Worm (Caenorhabditis elegans) whole organism, L4 larva: Measurements from ENCODE around the gene catp-8.

Experiments
- R02D3.7 ChIP-seq: fragments of 150-350 bp; sonication (generic microtip); optimal IDR thresholded peaks from 3 replicates; lab custom pipeline; 2014; ENCODE audit warnings: missing biosample characterization, missing genetic modification characterization
- T20F7.1 ChIP-seq: fragments of 200-800 bp; sonication (Bioruptor generic); optimal IDR thresholded peaks from 2 replicates; lab custom pipeline; 2018; ENCODE audit warnings: mild to moderate bottlenecking, missing genetic modification characterization, missing compliant biosample characterization
- Y105C5A.15 ChIP-seq: fragments of 200-800 bp; sonication (Bioruptor generic); IDR thresholded peaks from 2 replicates; pipeline ENCODE4 v1.3.6; 2022; ENCODE audit warnings: missing genetic modification characterization, missing compliant biosample characterization
- Y5F2A.4 ChIP-seq: fragments of 200-800 bp; sonication (Bioruptor generic); optimal IDR thresholded peaks from 2 replicates; lab custom pipeline; 2018; ENCODE audit warnings: mild to moderate bottlenecking, missing genetic modification characterization, missing compliant biosample characterization
- ZK546.5 ChIP-seq, 2 experiments: sonication (generic microtip); optimal IDR thresholded peaks; 2 replicates each; lab custom pipeline; 2017; ENCODE audit warnings: missing biosample characterization in 2 of 2, missing genetic modification characterization in 2 of 2
- ceh-20 ChIP-seq: fragments of 200-800 bp; sonication (Bioruptor generic); IDR thresholded peaks from 2 replicates; pipeline ENCODE4 v1.3.6; 2022; ENCODE audit warnings: missing genetic modification reagents, missing genetic modification characterization, missing compliant biosample characterization
- ceh-44 ChIP-seq: fragments of 200-800 bp; sonication (Bioruptor generic); IDR thresholded peaks from 2 replicates; pipeline ENCODE4 v1.3.6; 2022; ENCODE audit warnings: missing genetic modification reagents, missing genetic modification characterization, missing compliant biosample characterization
- ceh-62 ChIP-seq: sonication (generic microtip); optimal IDR thresholded peaks from 2 replicates; lab custom pipeline; 2017; ENCODE audit warnings: missing biosample characterization, missing genetic modification characterization
- ceh-82 ChIP-seq: sonication (generic microtip); optimal IDR thresholded peaks from 2 replicates; lab custom pipeline; 2017; ENCODE audit warnings: missing biosample characterization, missing genetic modification characterization
- ces-1 ChIP-seq: fragments of 150-350 bp; sonication (generic microtip); optimal IDR thresholded peaks from 4 replicates; lab custom pipeline; 2014; ENCODE audit warnings: missing biosample characterization, missing genetic modification reagents, missing genetic modification characterization
- daf-16 ChIP-seq, 3 experiments: sonication (generic microtip); optimal IDR thresholded peaks; 2 replicates each; lab custom pipeline; 2016 to 2017; ENCODE audit warnings: missing genetic modification characterization in 3 of 3, missing genetic modification reagents in 3 of 3, mild to moderate bottlenecking in 2 of 3, missing compliant biosample characterization in 2 of 3, missing biosample characterization in 1 of 3, moderate library complexity in 1 of 3
- daf-19 ChIP-seq: fragments of 200-800 bp; sonication (Bioruptor generic); conservative IDR thresholded peaks from 2 replicates; pipeline ENCODE4 v1.3.6; 2022; ENCODE audit warnings: missing genetic modification characterization, missing compliant biosample characterization
- daf-8 ChIP-seq: fragments of 200-800 bp; sonication (Bioruptor generic); IDR thresholded peaks from 2 replicates; pipeline ENCODE4 v1.3.6; 2022; ENCODE audit warnings: missing genetic modification characterization, missing compliant biosample characterization
- dmd-6 ChIP-seq: fragments of 200-800 bp; sonication (Bioruptor generic); IDR thresholded peaks from 2 replicates; pipeline ENCODE4 v1.3.6; 2022; ENCODE audit warnings: missing genetic modification reagents, missing genetic modification characterization, missing compliant biosample characterization
- dve-1 ChIP-seq: sonication (generic microtip); optimal IDR thresholded peaks from 2 replicates; lab custom pipeline; 2017; ENCODE audit warnings: antibody characterized with exemption, mild to moderate bottlenecking, missing genetic modification characterization, missing compliant biosample characterization; ENCODE audit not compliant: insufficient read depth
- egl-27 ChIP-seq: sonication (generic microtip); optimal IDR thresholded peaks from 3 replicates; lab custom pipeline; 2017; ENCODE audit warnings: missing biosample characterization, missing genetic modification reagents, missing genetic modification characterization
- fos-1 ChIP-seq: fragments of 150-350 bp; optimal IDR thresholded peaks from 2 replicates; lab custom pipeline; 2014; ENCODE audit warnings: missing biosample characterization, missing genetic modification characterization
- gei-8 ChIP-seq: fragments of 200-800 bp; sonication (Bioruptor generic); optimal IDR thresholded peaks from 2 replicates; lab custom pipeline; 2018; ENCODE audit warnings: mild to moderate bottlenecking, missing genetic modification characterization, missing compliant biosample characterization
- hif-1 ChIP-seq, 2 experiments: sonication (generic microtip); optimal IDR thresholded peaks; 2 replicates each; lab custom pipeline; 2016 to 2017; ENCODE audit warnings: missing compliant biosample characterization in 2 of 2, missing genetic modification characterization in 2 of 2, missing genetic modification reagents in 2 of 2, missing genotype in 2 of 2, mild to moderate bottlenecking in 1 of 2
- hlh-30 ChIP-seq: sonication (generic microtip); optimal IDR thresholded peaks from 2 replicates; lab custom pipeline; 2017; ENCODE audit warnings: antibody characterized with exemption, mild to moderate bottlenecking, missing genetic modification characterization, missing compliant biosample characterization; ENCODE audit not compliant: insufficient read depth
- jun-1 ChIP-seq: fragments of 150-350 bp; optimal IDR thresholded peaks from 2 replicates; lab custom pipeline; 2014; ENCODE audit warnings: missing biosample characterization, missing genetic modification reagents, missing genetic modification characterization
- lin-13 ChIP-seq: fragments of 150-350 bp; optimal IDR thresholded peaks from 2 replicates; lab custom pipeline; 2014; ENCODE audit warnings: missing biosample characterization, missing genetic modification reagents, missing genetic modification characterization
- lin-15B ChIP-seq: fragments of 150-350 bp; sonication (generic microtip); optimal IDR thresholded peaks from 3 replicates; lab custom pipeline; 2014; ENCODE audit warnings: missing biosample characterization, missing genetic modification characterization
- lin-29 ChIP-seq: fragments of 200-800 bp; sonication (Bioruptor generic); IDR thresholded peaks from 2 replicates; pipeline ENCODE4 v1.3.6; 2022; ENCODE audit warnings: missing genetic modification reagents, missing genetic modification characterization, missing compliant biosample characterization
- lin-39 ChIP-seq: fragments of 150-350 bp; optimal IDR thresholded peaks from 2 replicates; lab custom pipeline; 2014; ENCODE audit warnings: missing biosample characterization, missing genetic modification reagents, missing genetic modification characterization
- lir-3 ChIP-seq: sonication (generic microtip); optimal IDR thresholded peaks from 2 replicates; lab custom pipeline; 2016; ENCODE audit warnings: mild to moderate bottlenecking, missing genetic modification characterization, missing compliant biosample characterization
- madf-5 ChIP-seq, 2 experiments: fragments of 200-800 bp; sonication (Bioruptor generic); IDR thresholded peaks; 2 replicates each; pipeline ENCODE4 v1.3.6; 2022; ENCODE audit warnings: missing compliant biosample characterization in 2 of 2, missing genetic modification characterization in 2 of 2
- madf-9 ChIP-seq: fragments of 200-800 bp; sonication (Bioruptor generic); conservative IDR thresholded peaks from 2 replicates; pipeline ENCODE4 v1.3.6; 2022; ENCODE audit warnings: missing genetic modification reagents, missing genetic modification characterization, missing compliant biosample characterization
- mxl-3 ChIP-seq: fragments of 200-800 bp; sonication (Bioruptor generic); optimal IDR thresholded peaks from 2 replicates; lab custom pipeline; 2018; ENCODE audit warnings: mild to moderate bottlenecking, missing genetic modification characterization, missing compliant biosample characterization
- nhr-102 ChIP-seq: sonication (generic microtip); optimal IDR thresholded peaks from 2 replicates; lab custom pipeline; 2016; ENCODE audit warnings: mild to moderate bottlenecking, missing genetic modification characterization, moderate library complexity, missing compliant biosample characterization
- nhr-41 ChIP-seq: fragments of 200-800 bp; sonication (Bioruptor generic); IDR thresholded peaks from 2 replicates; pipeline ENCODE4 v1.3.6; 2022; ENCODE audit warnings: missing genetic modification reagents, missing genetic modification characterization, missing compliant biosample characterization
- pqm-1 ChIP-seq: sonication (generic microtip); optimal IDR thresholded peaks from 2 replicates; lab custom pipeline; 2017; ENCODE audit warnings: missing biosample characterization, missing genetic modification characterization
- sdz-12 ChIP-seq: fragments of 200-800 bp; sonication (Bioruptor generic); optimal IDR thresholded peaks from 2 replicates; lab custom pipeline; 2018; ENCODE audit warnings: mild to moderate bottlenecking, missing genetic modification characterization, missing compliant biosample characterization
- spr-3 ChIP-seq: fragments of 200-800 bp; sonication (Bioruptor generic); optimal IDR thresholded peaks from 2 replicates; lab custom pipeline; 2018; ENCODE audit warnings: mild to moderate bottlenecking, missing genetic modification characterization, missing compliant biosample characterization
- tag-97 ChIP-seq: fragments of 200-800 bp; sonication (Bioruptor generic); IDR thresholded peaks from 2 replicates; pipeline ENCODE4 v1.3.6; 2022; ENCODE audit warnings: missing genetic modification characterization, missing compliant biosample characterization
- unc-62 ChIP-seq, 3 experiments: fragments of 150-350 bp in 1 of 3; sonication (generic microtip); optimal IDR thresholded peaks in 2 of 3; peaks in 1 of 3; 1 replicate in 1 of 3; 2 replicates in 2 of 3; lab custom pipeline; 2014 to 2017; ENCODE audit warnings: missing biosample characterization in 3 of 3, missing genetic modification characterization in 3 of 3, missing genetic modification reagents in 3 of 3, missing genotype in 1 of 3
- vab-7 ChIP-seq: fragments of 200-800 bp; sonication (Bioruptor generic); IDR thresholded peaks from 2 replicates; pipeline ENCODE4 v1.3.6; 2022; ENCODE audit warnings: missing genetic modification reagents, missing genetic modification characterization, missing compliant biosample characterization
- zag-1 ChIP-seq: fragments of 150-350 bp; optimal IDR thresholded peaks from 2 replicates; lab custom pipeline; 2014; ENCODE audit warnings: missing biosample characterization, missing genetic modification characterization
- zfp-2 ChIP-seq: sonication (generic microtip); optimal IDR thresholded peaks from 2 replicates; lab custom pipeline; 2016; ENCODE audit warnings: mild to moderate bottlenecking, missing genetic modification characterization, missing compliant biosample characterization
- zip-11 ChIP-seq: fragments of 200-800 bp; sonication (Bioruptor generic); IDR thresholded peaks from 2 replicates; pipeline ENCODE4 v1.3.6; 2022; ENCODE audit warnings: missing genetic modification characterization, missing compliant biosample characterization
- ztf-7 ChIP-seq: fragments of 150-350 bp; optimal IDR thresholded peaks from 2 replicates; lab custom pipeline; 2014; ENCODE audit warnings: missing biosample characterization, missing genetic modification characterization

catp-8 gene

DNA sequence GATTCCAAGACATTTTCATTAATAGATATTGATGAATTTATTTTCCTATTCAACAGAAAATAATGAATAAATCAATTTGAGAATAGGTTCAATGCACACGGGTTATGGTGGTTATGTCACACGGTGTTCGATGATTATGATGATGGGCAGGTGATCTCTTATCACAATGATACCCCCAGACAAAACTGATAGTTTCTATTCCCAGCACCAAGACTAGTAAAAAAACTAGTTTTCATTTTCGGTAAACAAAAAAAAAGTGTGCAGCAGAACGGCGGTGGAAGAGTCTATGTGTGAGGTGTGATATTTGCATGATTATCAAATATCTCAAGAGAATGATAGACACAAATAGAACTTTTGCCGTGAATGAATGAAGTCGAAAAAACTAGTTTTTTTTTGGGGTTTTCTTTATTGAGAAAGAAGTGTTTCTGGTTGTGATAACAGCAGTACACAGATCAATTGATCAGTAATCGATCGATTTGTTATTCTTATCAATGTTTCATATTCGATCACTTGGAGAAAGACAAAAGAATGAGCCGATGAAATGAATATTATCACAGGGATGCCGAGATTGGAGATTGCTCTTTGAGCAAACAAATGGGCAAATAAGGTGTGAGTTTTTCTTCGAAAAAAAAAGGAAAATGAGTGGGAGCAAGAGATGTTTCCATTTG is 9.0 kb upstream of the catp-8 start (continued):
- no peak for TF ChIP-seq daf-19 (GFP tag; lab: Robert Waterston, UW)
- TF ChIP-seq zip-11, result no peak
- TF ChIP-seq zfp-2 (tag; lab: Kevin White, UChicago), result no peak
- TF ChIP-seq ceh-20, result no peak
- no peak for TF ChIP-seq lin-39 (tag; lab: Kevin White, UChicago)
- no peak for TF ChIP-seq R02D3.7 (tag; lab: Kevin White, UChicago)
- TF ChIP-seq nhr-102, result no peak
- no peak for TF ChIP-seq madf-9 (GFP tag; lab: Robert Waterston, UW)
- TF ChIP-seq hif-1 (tag; optimal IDR thresholded peaks at IDR 0.05; lab: Kevin White, UChicago), result no peak
- TF ChIP-seq dmd-6 (GFP tag; lab: Robert Waterston, UW), result peak; percentile 55
- TF ChIP-seq ceh-62 (tag; lab: Kevin White, UChicago), result no peak
- TF ChIP-seq madf-5 (GFP tag; IDR thresholded peaks at IDR 0.05; lab: Robert Waterston, UW), result no peak
- TF ChIP-seq T20F7.1 (GFP tag; lab: Kevin White, UChicago), result no peak
- TF ChIP-seq ztf-7 (tag; lab: Kevin White, UChicago), result no peak
- no peak for TF ChIP-seq daf-8 (GFP tag; lab: Robert Waterston, UW)
- TF ChIP-seq tag-97 (GFP tag; lab: Robert Waterston, UW), result no peak
- no peak for TF ChIP-seq Y5F2A.4 (GFP tag; lab: Kevin White, UChicago)
- TF ChIP-seq lin-13 (GFP tag; lab: Kevin White, UChicago), result no peak
- no peak for TF ChIP-seq Y105C5A.15 (GFP tag; lab: Robert Waterston, UW)
- peak in 1 of 2 experiments; percentile 4 for TF ChIP-seq daf-16 (GFP tag; optimal IDR thresholded peaks at IDR 0.05; lab: Kevin White, UChicago)
- no peak for TF ChIP-seq daf-16 (tag; optimal IDR thresholded peaks at IDR 0.05; lab: Kevin White, UChicago)
- TF ChIP-seq gei-8, result no peak
- no peak for TF ChIP-seq unc-62 (GFP tag; optimal IDR thresholded peaks at IDR 0.05 in 1 of 2; lab: Kevin White, UChicago)
- no peak for TF ChIP-seq unc-62 (tag; optimal IDR thresholded peaks at IDR 0.05; lab: Kevin White, UChicago)
- TF ChIP-seq mxl-3 (GFP tag; lab: Kevin White, UChicago), result no peak
- no peak for TF ChIP-seq zag-1
- TF ChIP-seq dve-1, result peak; percentile 10
- TF ChIP-seq spr-3 (GFP tag; lab: Kevin White, UChicago), result no peak
- no peak for TF ChIP-seq lin-15B (tag; lab: Kevin White, UChicago)
- TF ChIP-seq ces-1 (GFP tag; lab: Kevin White, UChicago), result no peak
- TF ChIP-seq pqm-1 (tag; lab: Kevin White, UChicago), result peak; percentile 28
- TF ChIP-seq ceh-44 (GFP tag; lab: Robert Waterston, UW), result no peak
- no peak for TF ChIP-seq jun-1 (tag; lab: Kevin White, UChicago)
- TF ChIP-seq ceh-82 (tag; lab: Kevin White, UChicago), result no peak
- TF ChIP-seq lin-29 (GFP tag; lab: Robert Waterston, UW), result no peak
- TF ChIP-seq lir-3 (tag; lab: Kevin White, UChicago), result no peak
- TF ChIP-seq fos-1, result no peak
- no peak for TF ChIP-seq ZK546.5 (tag; optimal IDR thresholded peaks at IDR 0.05; lab: Kevin White, UChicago)
- no peak for TF ChIP-seq vab-7 (GFP tag; lab: Robert Waterston, UW)
- TF ChIP-seq sdz-12 (GFP tag; lab: Kevin White, UChicago), result no peak
- TF ChIP-seq nhr-41 (GFP tag; lab: Robert Waterston, UW), result no peak
- TF ChIP-seq egl-27 (tag; lab: Kevin White, UChicago), result no peak
- peak; percentile 81 for TF ChIP-seq hlh-30 (tag; lab: Kevin White, UChicago)
